Worm (Caenorhabditis elegans) whole organism, mixed stage, embryonic: ENCODE results near the gene nhr-183.

Experiments used
- sptf-1 ChIP-seq: sonication (generic microtip); optimal IDR thresholded peaks from 2 replicates; lab custom pipeline; 2017; ENCODE audit warnings: mild to moderate bottlenecking, missing genetic modification characterization, moderate library complexity, missing compliant biosample characterization
- unc-39 ChIP-seq: fragments of 150-350 bp; optimal IDR thresholded peaks from 2 replicates; lab custom pipeline; 2014; ENCODE audit warnings: missing biosample characterization, missing genetic modification characterization
- ztf-11 ChIP-seq: fragments of 150-350 bp; optimal IDR thresholded peaks from 2 replicates; lab custom pipeline; 2014; ENCODE audit warnings: missing biosample characterization, missing genetic modification characterization

ce11 chrV:2308246-2308645, 43.8 kb upstream of the nhr-183 start:
- TF ChIP-seq ztf-11 (tag; lab: Kevin White, UChicago) (no peak), sptf-1 (tag; lab: Kevin White, UChicago) (no peak), unc-39 (no peak)
